Worm (Caenorhabditis elegans) whole organism, early embryonic: ENCODE data around the gene F38A6.4.

Source experiments
- ama-1 ChIP-seq: fragments of 150-350 bp; optimal IDR thresholded peaks from 2 replicates; lab custom pipeline; 2014
- flt-1 ChIP-seq: fragments of 200-800 bp; sonication (Bioruptor generic); IDR thresholded peaks from 2 replicates; pipeline ENCODE4 v1.3.6; 2022; ENCODE audit warnings: missing genetic modification characterization, missing compliant biosample characterization
- tbx-11 ChIP-seq: fragments of 200-800 bp; sonication (Bioruptor generic); IDR thresholded peaks from 2 replicates; pipeline ENCODE4 v1.3.6; 2022; ENCODE audit warnings: missing genetic modification characterization, missing compliant biosample characterization

- no peak for TF ChIP-seq flt-1 (GFP tag; lab: Robert Waterston, UW)
- no peak for TF ChIP-seq ama-1 (lab: Kevin White, UChicago)
- no peak for TF ChIP-seq tbx-11 (GFP tag; lab: Robert Waterston, UW)
Measured at ce11 chrV:20763192-20763591, 12.0 kb downstream of the F38A6.4 start.
